Fruit fly (Drosophila melanogaster): ENCODE data around the gene CG3106.

CG3106 gene

DNA sequence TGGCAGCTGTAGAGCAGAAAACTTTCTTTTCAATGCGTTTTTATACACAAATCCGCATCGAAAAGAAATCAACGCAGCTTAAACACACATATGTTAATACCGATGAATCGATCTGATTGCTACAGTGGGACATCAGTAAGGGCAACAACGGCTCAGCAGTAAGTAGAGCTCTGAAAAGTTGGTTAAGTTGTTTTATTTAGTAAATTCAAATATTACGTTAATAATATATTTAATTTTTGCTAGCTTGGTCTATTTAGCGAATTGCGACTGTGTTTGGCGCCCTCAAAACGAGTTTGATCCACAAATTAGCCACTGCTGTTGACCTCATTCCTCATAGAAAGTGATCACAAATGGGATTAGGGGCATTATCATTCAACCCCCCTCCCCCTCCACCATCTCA, 10.7 kb downstream of the CG3106 start (continued):
- TF ChIP-seq CG4404 (GFP tag; IDR thresholded peaks at IDR 0.05) (no peak; the same call in 1 of the 2 replicates), CG4820 (GFP tag; optimal IDR thresholded peaks at IDR 0.05) (peak; percentile 24), Antp (GFP tag; optimal IDR thresholded peaks at IDR 0.05) (no peak), grn (GFP tag; optimal IDR thresholded peaks at IDR 0.05) (no peak), CG13287 (GFP tag; IDR thresholded peaks at IDR 0.05; ENCODE audit: partially characterized antibody) (no peak), Six4 (GFP tag; optimal IDR thresholded peaks at IDR 0.05) (peak; percentile 39), CG1603 (tag; optimal IDR thresholded peaks at IDR 0.05) (peak; percentile 54), CG14014 (GFP tag; IDR thresholded peaks at IDR 0.05) (peak; percentile 65; the same call in 1 of the 2 replicates), Dip2 (GFP tag; IDR thresholded peaks at IDR 0.05) (no peak), CG8924 (tag; optimal IDR thresholded peaks at IDR 0.05) (peak; percentile 55), D19B (GFP tag; optimal IDR thresholded peaks at IDR 0.05) (no peak), Jarid2 (GFP tag; optimal IDR thresholded peaks at IDR 0.05) (peak; percentile 20), NK7.1 (GFP tag; optimal IDR thresholded peaks at IDR 0.05) (no peak), her (GFP tag; optimal IDR thresholded peaks at IDR 0.05) (no peak), nau (GFP tag; optimal IDR thresholded peaks at IDR 0.05) (peak; percentile 37), Adf1 (GFP tag; IDR thresholded peaks at IDR 0.05) (no peak), Lim3 (GFP tag; IDR thresholded peaks at IDR 0.05) (no peak), CG12744 (GFP tag; optimal IDR thresholded peaks at IDR 0.05) (no peak), CG10565 (GFP tag; optimal IDR thresholded peaks at IDR 0.05) (no peak), CG14965 (GFP tag; optimal IDR thresholded peaks at IDR 0.05; ENCODE audit: borderline replicate concordance) (no peak), Opbp (GFP tag; IDR thresholded peaks at IDR 0.05; ENCODE audit: partially characterized antibody) (no peak), Oaz (GFP tag; IDR thresholded peaks at IDR 0.05) (no peak), CG8478 (optimal IDR thresholded peaks at IDR 0.05) (no peak), CG34422 (GFP tag; IDR thresholded peaks at IDR 0.05) (peak; percentile 61; the same call in 1 of the 3 replicates), CG31388 (GFP tag; optimal IDR thresholded peaks at IDR 0.05) (no peak), CG11093 (GFP tag; IDR thresholded peaks at IDR 0.05) (peak; percentile 52; the same call in 1 of the 3 replicates), CG10462 (GFP tag; optimal IDR thresholded peaks at IDR 0.05) (peak; percentile 16), chinmo (GFP tag; IDR thresholded peaks at IDR 0.05; ENCODE audit: partially characterized antibody) (no peak), dimm (GFP tag; IDR thresholded peaks at IDR 0.05) (peak; percentile 52), CG18619 (GFP tag; optimal IDR thresholded peaks at IDR 0.05) (no peak), bowl (GFP tag; IDR thresholded peaks at IDR 0.05) (0 out of 2 replicates have a peak, but pooled peaks have one; percentile 28), Hmx (GFP tag; optimal IDR thresholded peaks at IDR 0.05) (no peak), caup (GFP tag; optimal IDR thresholded peaks at IDR 0.05; ENCODE audit: severe bottlenecking) (peak; percentile 29), Sry-δ (GFP tag; optimal IDR thresholded peaks at IDR 0.05) (no peak), CG3995 (GFP tag; optimal IDR thresholded peaks at IDR 0.05) (no peak), unpg (GFP tag; optimal IDR thresholded peaks at IDR 0.05) (peak; percentile 50), Dfd (GFP tag; optimal IDR thresholded peaks at IDR 0.05) (no peak), trem (tag; optimal IDR thresholded peaks at IDR 0.05) (peak; percentile 0), Mes4 (GFP tag; optimal IDR thresholded peaks at IDR 0.05) (no peak), Doc3 (GFP tag; IDR thresholded peaks at IDR 0.05; ENCODE audit: partially characterized antibody) (no peak), z (GFP tag; IDR thresholded peaks at IDR 0.05) (no peak), twi (tag; optimal IDR thresholded peaks at IDR 0.05) (no peak), CG1024 (GFP tag; IDR thresholded peaks at IDR 0.05) (0 out of 2 replicates have a peak, but pooled peaks have one; percentile 34), Stat92E (GFP tag; optimal IDR thresholded peaks at IDR 0.05) (no peak), ap (GFP tag; IDR thresholded peaks at IDR 0.05) (peak; percentile 32; the same call in 1 of the 2 replicates), Lhr (GFP tag; optimal IDR thresholded peaks at IDR 0.05) (peak; percentile 1), CG16815 (GFP tag; optimal IDR thresholded peaks at IDR 0.05) (peak; percentile 8), D (optimal IDR thresholded peaks at IDR 0.05) (no peak), D (GFP tag; optimal IDR thresholded peaks at IDR 0.05) (peak; percentile 11), CG12299 (tag; optimal IDR thresholded peaks at IDR 0.05) (no peak), ATbp (GFP tag; optimal IDR thresholded peaks at IDR 0.05) (peak; percentile 65)
